Fruit fly (Drosophila melanogaster) whole organism, embryonic: Measurements from ENCODE around the gene CAH3.
A peak's percentile ranks its signal among the peaks of the same experiment; 100 is the strongest.

Experiments used
- Adf1 ChIP-seq: fragments of 200-800 bp; sonication (Bioruptor generic); IDR thresholded peaks from 2 replicates; pipeline ENCODE4 v1.3.6; 2022; ENCODE audit warnings: missing biosample characterization, missing genetic modification characterization
- Awh ChIP-seq: fragments of 200-800 bp; sonication (Bioruptor generic); IDR thresholded peaks from 2 replicates; pipeline ENCODE4, ENCODE4 v1.3.6; 2022; ENCODE audit warnings: missing biosample characterization, missing genetic modification characterization
- CG12104 ChIP-seq: fragments of 200-800 bp; sonication (Bioruptor generic); optimal IDR thresholded peaks from 3 replicates; lab custom pipeline; 2016; ENCODE audit warnings: missing biosample characterization, missing genetic modification characterization
- CG12769 ChIP-seq: fragments of 200-800 bp; sonication (Bioruptor generic); optimal IDR thresholded peaks from 2 replicates; lab custom pipeline; 2019; ENCODE audit warnings: missing biosample characterization, mild to moderate bottlenecking, missing genetic modification characterization, moderate library complexity
- CG13894 ChIP-seq: fragments of 200-800 bp; sonication (Bioruptor generic); optimal IDR thresholded peaks from 3 replicates; lab custom pipeline; 2018; ENCODE audit warnings: missing biosample characterization, mild to moderate bottlenecking, missing genetic modification characterization, moderate library complexity
- CG1603 ChIP-seq: fragments of 200-800 bp; sonication (Bioruptor generic); optimal IDR thresholded peaks from 2 replicates; lab custom pipeline; 2019; ENCODE audit warnings: missing biosample characterization, mild to moderate bottlenecking, missing genetic modification characterization, moderate library complexity
- CG17912 ChIP-seq: fragments of 200-800 bp; sonication (Bioruptor generic); optimal IDR thresholded peaks from 2 replicates; lab custom pipeline; 2018; ENCODE audit warnings: missing biosample characterization, mild to moderate bottlenecking, missing genetic modification characterization
- CG2116 ChIP-seq: fragments of 200-800 bp; sonication (Bioruptor generic); optimal IDR thresholded peaks from 3 replicates; lab custom pipeline; 2018; ENCODE audit warnings: missing biosample characterization, mild to moderate bottlenecking, missing genetic modification characterization
- CG4360 ChIP-seq: fragments of 200-800 bp; sonication (Bioruptor generic); IDR thresholded peaks from 2 replicates; pipeline ENCODE4 v1.3.6; 2022; ENCODE audit warnings: missing biosample characterization, missing genetic modification characterization
- CG6175 ChIP-seq: fragments of 200-800 bp; sonication (Bioruptor generic); IDR thresholded peaks from 3 replicates; pipeline ENCODE4 v1.3.6; 2022; ENCODE audit warnings: missing biosample characterization, missing genetic modification characterization
- CTCF ChIP-seq: fragments of 200-800 bp; sonication (Bioruptor generic); optimal IDR thresholded peaks from 2 replicates; lab custom pipeline; 2017; ENCODE audit warnings: missing biosample characterization, mild to moderate bottlenecking, missing genetic modification characterization, moderate library complexity
- CoRest ChIP-seq: fragments of 200-800 bp; sonication (Bioruptor generic); optimal IDR thresholded peaks from 3 replicates; lab custom pipeline; 2018; ENCODE audit warnings: missing biosample characterization, mild to moderate bottlenecking, missing genetic modification characterization, moderate library complexity
- Dip2 ChIP-seq: fragments of 200-800 bp; sonication (Bioruptor generic); IDR thresholded peaks from 2 replicates; pipeline ENCODE4 v1.3.6; 2022; ENCODE audit warnings: missing biosample characterization, missing genetic modification characterization
- HLH4C ChIP-seq: fragments of 200-800 bp; sonication (Bioruptor generic); IDR thresholded peaks from 3 replicates; pipeline ENCODE4 v1.3.6; 2022; ENCODE audit warnings: missing biosample characterization, missing genetic modification characterization; ENCODE audit not compliant: partially characterized antibody
- Lhr ChIP-seq: fragments of 200-800 bp; sonication (Bioruptor generic); optimal IDR thresholded peaks from 3 replicates; lab custom pipeline; 2017; ENCODE audit warnings: mild to moderate bottlenecking, missing biosample characterization, missing genetic modification reagents, missing genetic modification characterization
- Lpt ChIP-seq: fragments of >200 bp; optimal IDR thresholded peaks from 2 replicates; lab custom pipeline; 2018; ENCODE audit warnings: missing biosample characterization, missing genetic modification characterization
- Mad ChIP-seq: fragments of 200-800 bp; sonication (Bioruptor generic); optimal IDR thresholded peaks from 2 replicates; lab custom pipeline; 2016; ENCODE audit warnings: missing biosample characterization, missing genetic modification characterization
- Meics ChIP-seq: fragments of 200-800 bp; sonication (Bioruptor generic); optimal IDR thresholded peaks from 2 replicates; lab custom pipeline; 2017; ENCODE audit warnings: missing biosample characterization, mild to moderate bottlenecking, missing genetic modification characterization
- Nf-YB ChIP-seq: fragments of 200-800 bp; sonication (Bioruptor generic); optimal IDR thresholded peaks from 3 replicates; lab custom pipeline; 2019; ENCODE audit warnings: missing biosample characterization, mild to moderate bottlenecking, missing genetic modification characterization, moderate library complexity
- Ravus ChIP-seq: fragments of 200-800 bp; sonication (Bioruptor generic); IDR thresholded peaks from 2 replicates; pipeline ENCODE4 v1.3.6; 2022; ENCODE audit warnings: missing biosample characterization, missing genetic modification characterization
- Rfx ChIP-seq: fragments of 200-800 bp; sonication (Bioruptor generic); IDR thresholded peaks from 2 replicates; pipeline ENCODE4 v1.3.6; 2022; ENCODE audit warnings: missing biosample characterization, missing genetic modification characterization
- Rx ChIP-seq: fragments of 200-800 bp; sonication (Bioruptor generic); IDR thresholded peaks from 2 replicates; pipeline ENCODE4 v1.3.6; 2022; ENCODE audit warnings: missing biosample characterization, missing genetic modification characterization
- Six4 ChIP-seq: fragments of 200-800 bp; sonication (Bioruptor generic); optimal IDR thresholded peaks from 2 replicates; lab custom pipeline; 2016; ENCODE audit warnings: missing biosample characterization, missing genetic modification characterization
- ab ChIP-seq: fragments of 200-800 bp; sonication (Bioruptor generic); optimal IDR thresholded peaks from 2 replicates; lab custom pipeline; 2016; ENCODE audit warnings: missing biosample characterization, missing genetic modification characterization
- abd-A ChIP-seq: fragments of 200-800 bp; sonication (Bioruptor generic); optimal IDR thresholded peaks from 3 replicates; lab custom pipeline; 2019; ENCODE audit warnings: missing biosample characterization, mild to moderate bottlenecking, missing genetic modification characterization, moderate library complexity
- ase ChIP-seq: fragments of 200-800 bp; sonication (Bioruptor generic); IDR thresholded peaks from 3 replicates; pipeline ENCODE4 v1.3.6; 2022; ENCODE audit warnings: missing biosample characterization, missing genetic modification characterization
- ash1 ChIP-seq: fragments of 200-800 bp; sonication (Bioruptor generic); optimal IDR thresholded peaks from 2 replicates; lab custom pipeline; 2018; ENCODE audit warnings: missing biosample characterization, mild to moderate bottlenecking, missing genetic modification characterization
- caup ChIP-seq: fragments of 200-800 bp; sonication (Bioruptor generic); optimal IDR thresholded peaks from 3 replicates; lab custom pipeline; 2017; ENCODE audit warnings: missing biosample characterization, mild to moderate bottlenecking, missing genetic modification characterization, moderate library complexity; ENCODE audit not compliant: severe bottlenecking
- cg ChIP-seq: fragments of 200-800 bp; sonication (Bioruptor generic); optimal IDR thresholded peaks from 3 replicates; lab custom pipeline; 2019; ENCODE audit warnings: missing biosample characterization, mild to moderate bottlenecking, missing genetic modification characterization, moderate library complexity
- chinmo ChIP-seq: fragments of 200-800 bp; sonication (Bioruptor generic); IDR thresholded peaks from 4 replicates; pipeline ENCODE4 v1.3.6; 2022; ENCODE audit warnings: missing biosample characterization, missing genetic modification characterization; ENCODE audit not compliant: partially characterized antibody
- crol ChIP-seq: fragments of 200-800 bp; sonication (Bioruptor generic); IDR thresholded peaks from 2 replicates; pipeline ENCODE4 v1.3.6; 2022; ENCODE audit warnings: missing biosample characterization, missing genetic modification characterization
- dati ChIP-seq: fragments of 200-800 bp; sonication (Bioruptor generic); IDR thresholded peaks from 2 replicates; pipeline ENCODE4 v1.3.6; 2022; ENCODE audit warnings: missing biosample characterization, missing genetic modification characterization
- dpn ChIP-seq, 2 experiments: fragments of 200-800 bp; sonication (Bioruptor generic); optimal IDR thresholded peaks; 3 replicates each; lab custom pipeline; 2016; ENCODE audit warnings: missing biosample characterization in 2 of 2, missing genetic modification characterization in 2 of 2
- eyg ChIP-seq: fragments of 200-800 bp; sonication (Bioruptor generic); optimal IDR thresholded peaks from 3 replicates; lab custom pipeline; 2016; ENCODE audit warnings: missing biosample characterization, missing genetic modification characterization
- hbn ChIP-seq: fragments of 200-800 bp; sonication (Bioruptor generic); IDR thresholded peaks from 2 replicates; pipeline ENCODE4 v1.3.6; 2022; ENCODE audit warnings: missing biosample characterization, missing genetic modification characterization; ENCODE audit not compliant: partially characterized antibody
- lbe ChIP-seq: fragments of 200-800 bp; sonication (Bioruptor generic); optimal IDR thresholded peaks from 2 replicates; lab custom pipeline; 2016; ENCODE audit warnings: missing biosample characterization, mild to moderate bottlenecking, missing genetic modification characterization
- nerfin-1 ChIP-seq: fragments of 200-800 bp; sonication (Bioruptor generic); optimal IDR thresholded peaks from 3 replicates; lab custom pipeline; 2019; ENCODE audit warnings: missing biosample characterization, mild to moderate bottlenecking, missing genetic modification characterization, moderate library complexity
- oc ChIP-seq: fragments of 200-800 bp; sonication (Bioruptor generic); optimal IDR thresholded peaks from 2 replicates; lab custom pipeline; 2018; ENCODE audit warnings: missing biosample characterization, mild to moderate bottlenecking, missing genetic modification characterization, moderate library complexity
- pan ChIP-seq, 4 experiments: fragments of >200 bp in 3 of 4; fragments of 200-800 bp in 1 of 4; sonication (Bioruptor generic) in 1 of 4; optimal IDR thresholded peaks in 3 of 4; IDR thresholded peaks in 1 of 4; 2 replicates each; pipeline versions ENCODE4 v1.3.6 to Lab custom; 2017 to 2022; ENCODE audit warnings: missing biosample characterization in 2 of 4, missing genetic modification characterization in 2 of 4, mixed read lengths in 1 of 4
- sd ChIP-seq: fragments of 200-800 bp; sonication (Bioruptor generic); optimal IDR thresholded peaks from 3 replicates; lab custom pipeline; 2018; ENCODE audit warnings: missing biosample characterization, mild to moderate bottlenecking, missing genetic modification characterization, moderate library complexity
- sim ChIP-seq: fragments of 200-800 bp; sonication (Bioruptor generic); IDR thresholded peaks from 2 replicates; pipeline ENCODE4 v1.3.6; 2022; ENCODE audit warnings: missing biosample characterization, missing genetic modification characterization
- slbo ChIP-seq: fragments of 200-800 bp; sonication (Bioruptor generic); IDR thresholded peaks from 2 replicates; pipeline ENCODE4 v1.3.6; 2022; ENCODE audit warnings: missing biosample characterization, missing genetic modification characterization
- vvl ChIP-seq: fragments of 200-800 bp; sonication (Bioruptor generic); IDR thresholded peaks from 2 replicates; pipeline ENCODE4 v1.3.6; 2022; ENCODE audit warnings: missing biosample characterization, missing genetic modification characterization
- zf30C ChIP-seq: fragments of 200-800 bp; sonication (Bioruptor generic); optimal IDR thresholded peaks from 3 replicates; lab custom pipeline; 2018; ENCODE audit warnings: missing biosample characterization, mild to moderate bottlenecking, missing genetic modification characterization

The CAH3 gene

dm6 chrX:8661162-8661807 lies 19.8 kb upstream of the CAH3 start (continued):
- TF ChIP-seq pan (optimal IDR thresholded peaks at IDR 0.05; lab: Kevin White, UChicago) (no peak), pan (GFP tag; optimal IDR thresholded peaks at IDR 0.05 in 1 of 2, IDR thresholded peaks at IDR 0.05 in 1 of 2) (no peak), hbn (GFP tag; lab: Robert Waterston, UW) (no peak), CG1603 (tag; lab: Kevin White, UChicago) (no peak), CG6175 (GFP tag; lab: Robert Waterston, UW) (no peak; the same call in 2 of the 3 replicates), Rfx (GFP tag; lab: Robert Waterston, UW) (no peak), Adf1 (GFP tag; lab: Robert Waterston, UW) (no peak), cg (GFP tag; lab: Kevin White, UChicago) (no peak), CG12104 (no peak), CG12769 (tag; lab: Kevin White, UChicago) (no peak), zf30C (no peak), CTCF (GFP tag; lab: Kevin White, UChicago) (no peak), nerfin-1 (tag; lab: Kevin White, UChicago) (no peak), Nf-YB (GFP tag; lab: Kevin White, UChicago) (peak; percentile 45), Lhr (GFP tag; lab: Kevin White, UChicago) (no peak)

dm6 chrX:8662247-8662646 lies 18.8 kb upstream of the CAH3 start:
- no peak for TF ChIP-seq Ravus (GFP tag; lab: Robert Waterston, UW)
- peak; percentile 50 for TF ChIP-seq sd (tag; lab: Kevin White, UChicago)
- TF ChIP-seq chinmo (GFP tag; lab: Robert Waterston, UW) = 0 out of 4 replicates have a peak, but pooled peaks have one; percentile 53
- peak; percentile 88 for TF ChIP-seq oc (tag; lab: Kevin White, UChicago)
- TF ChIP-seq Awh (GFP tag; lab: Robert Waterston, UW) = peak; percentile 72
- no peak for TF ChIP-seq slbo (GFP tag; lab: Robert Waterston, UW)
- TF ChIP-seq crol = 0 out of 2 replicates have a peak, but pooled peaks have one; percentile 36
- TF ChIP-seq vvl = 0 out of 2 replicates have a peak, but pooled peaks have one; percentile 20
- TF ChIP-seq CG4360 (GFP tag; lab: Robert Waterston, UW) = peak; percentile 86
- TF ChIP-seq abd-A = peak; percentile 24
- TF ChIP-seq Rfx (GFP tag; lab: Robert Waterston, UW) = no peak

dm6 chrX:8663795-8664194 lies 17.3 kb upstream of the CAH3 start:
- TF ChIP-seq CoRest (tag; lab: Kevin White, UChicago) = no peak
- TF ChIP-seq Meics (GFP tag; lab: Kevin White, UChicago) = no peak
- TF ChIP-seq CG17912 (GFP tag; lab: Kevin White, UChicago) = no peak
- TF ChIP-seq Dip2 (GFP tag; lab: Robert Waterston, UW) = no peak
- TF ChIP-seq oc (tag; lab: Kevin White, UChicago) = peak; percentile 95
- TF ChIP-seq dpn (GFP tag; optimal IDR thresholded peaks at IDR 0.05; lab: Kevin White, UChicago) = no peak

dm6 chrX:8665576-8666297 lies 15.3 kb upstream of the CAH3 start:
- TF ChIP-seq dati (no peak), sim (GFP tag; lab: Robert Waterston, UW) (no peak), Six4 (GFP tag; lab: Kevin White, UChicago) (no peak), CG2116 (GFP tag; lab: Kevin White, UChicago) (no peak), CG13894 (tag; lab: Kevin White, UChicago) (no peak), Rx (GFP tag; lab: Robert Waterston, UW) (no peak), ab (GFP tag; lab: Kevin White, UChicago) (no peak), ash1 (GFP tag; lab: Kevin White, UChicago) (no peak), Lpt (no peak), ase (GFP tag; lab: Robert Waterston, UW) (no peak), caup (GFP tag; lab: Kevin White, UChicago) (no peak), eyg (GFP tag; lab: Kevin White, UChicago) (no peak), lbe (no peak), Mad (GFP tag; lab: Kevin White, UChicago) (no peak), HLH4C (GFP tag; lab: Robert Waterston, UW) (no peak)
